Fruit fly (Drosophila melanogaster) S2 (cell line): ENCODE data around the gene RabGGTa.

Experiments
- CG8478 ChIP-seq: fragments of >200 bp; optimal IDR thresholded peaks from 2 replicates; lab custom pipeline; 2018
- CTCF ChIP-seq, 2 experiments: fragments of >200 bp; optimal IDR thresholded peaks; 2 replicates each; lab custom pipeline; 2018

- TF ChIP-seq CG8478 (lab: Kevin White, UChicago) (no peak), CTCF (optimal IDR thresholded peaks at IDR 0.05; lab: Kevin White, UChicago) (no peak)
Observed at dm6 chr3R:5116425-5116824, 11.5 kb upstream of the RabGGTa start.
